Worm (Caenorhabditis elegans) whole organism, young adult: Measurements from ENCODE around the gene nhr-26.

Source experiments
- B0261.1 ChIP-seq: sonication (generic microtip); optimal IDR thresholded peaks from 2 replicates; lab custom pipeline; 2016; ENCODE audit warnings: mild to moderate bottlenecking, missing genetic modification characterization, moderate library complexity, missing compliant biosample characterization
- D2030.7 ChIP-seq: fragments of 200-800 bp; sonication (Bioruptor generic); IDR thresholded peaks from 2 replicates; pipeline ENCODE4 v1.3.6; 2022; ENCODE audit warnings: missing genetic modification reagents, missing genetic modification characterization, missing compliant biosample characterization
- F37B4.10 ChIP-seq: fragments of 200-800 bp; sonication (Bioruptor generic); IDR thresholded peaks from 2 replicates; pipeline ENCODE4 v1.3.6; 2022; ENCODE audit warnings: missing genetic modification characterization, missing compliant biosample characterization
- F39B2.1 ChIP-seq: fragments of 200-800 bp; sonication (Bioruptor generic); IDR thresholded peaks from 2 replicates; pipeline ENCODE4 v1.3.6; 2022; ENCODE audit warnings: missing genetic modification reagents, missing genetic modification characterization, missing compliant biosample characterization
- F49E8.2 ChIP-seq: sonication (generic microtip); optimal IDR thresholded peaks from 3 replicates; lab custom pipeline; 2017; ENCODE audit warnings: missing genetic modification characterization, mild to moderate bottlenecking, missing compliant biosample characterization, antibody characterized with exemption, moderate library complexity; ENCODE audit not compliant: insufficient read depth
- F52B5.7 ChIP-seq: sonication (generic microtip); optimal IDR thresholded peaks from 2 replicates; lab custom pipeline; 2016; ENCODE audit warnings: mild to moderate bottlenecking, missing genetic modification characterization, missing compliant biosample characterization
- K12H6.12 ChIP-seq: fragments of 200-800 bp; sonication (Bioruptor generic); optimal IDR thresholded peaks from 2 replicates; lab custom pipeline; 2018; ENCODE audit warnings: mild to moderate bottlenecking, missing genetic modification characterization, missing compliant biosample characterization
- T07F8.4 ChIP-seq: sonication (generic microtip); optimal IDR thresholded peaks from 2 replicates; lab custom pipeline; 2016; ENCODE audit warnings: mild to moderate bottlenecking, missing genetic modification characterization, moderate library complexity, missing compliant biosample characterization
- Y56A3A.18 ChIP-seq: fragments of 200-800 bp; sonication (Bioruptor generic); IDR thresholded peaks from 2 replicates; pipeline ENCODE4 v1.3.6; 2022; ENCODE audit warnings: missing genetic modification reagents, missing genetic modification characterization, missing compliant biosample characterization
- Y67H2A.10 ChIP-seq: fragments of 200-800 bp; sonication (Bioruptor generic); conservative IDR thresholded peaks from 2 replicates; pipeline ENCODE4 v1.3.6; 2022; ENCODE audit warnings: missing genetic modification reagents, missing genetic modification characterization, missing compliant biosample characterization
- akir-1 ChIP-seq: fragments of 200-800 bp; sonication (Bioruptor generic); optimal IDR thresholded peaks from 2 replicates; lab custom pipeline; 2018; ENCODE audit warnings: mild to moderate bottlenecking, missing genetic modification characterization, moderate library complexity, missing compliant biosample characterization
- ama-1 ChIP-seq, 3 experiments: fragments of 150-350 bp in 1 of 3; sonication (generic microtip) in 2 of 3; optimal IDR thresholded peaks; 2 replicates each; lab custom pipeline; 2014 to 2018; ENCODE audit warnings: missing biosample characterization in 2 of 3, missing genetic modification characterization in 2 of 3, missing genetic modification reagents in 2 of 3
- atf-7 ChIP-seq: sonication (generic microtip); optimal IDR thresholded peaks from 2 replicates; lab custom pipeline; 2017; ENCODE audit warnings: mild to moderate bottlenecking, missing genetic modification characterization, missing compliant biosample characterization
- bed-1 ChIP-seq: fragments of 200-800 bp; sonication (Bioruptor generic); IDR thresholded peaks from 2 replicates; pipeline ENCODE4 v1.3.6; 2022; ENCODE audit warnings: missing genetic modification reagents, missing genetic modification characterization, missing compliant biosample characterization
- cebp-1 ChIP-seq, 2 experiments: fragments of 200-800 bp in 1 of 2; sonication (Bioruptor generic) in 1 of 2; sonication (generic microtip) in 1 of 2; IDR thresholded peaks in 1 of 2; optimal IDR thresholded peaks in 1 of 2; 2 replicates each; pipeline versions ENCODE4 v1.3.6 to Lab custom; 2017 to 2022; ENCODE audit warnings: missing compliant biosample characterization in 2 of 2, missing genetic modification characterization in 2 of 2, mild to moderate bottlenecking in 1 of 2, missing genetic modification reagents in 1 of 2, moderate library complexity in 1 of 2
- ceh-100 ChIP-seq: fragments of 200-800 bp; sonication (Bioruptor generic); IDR thresholded peaks from 2 replicates; pipeline ENCODE4 v1.3.6; 2022; ENCODE audit warnings: missing genetic modification reagents, missing genetic modification characterization, missing compliant biosample characterization
- ceh-91 ChIP-seq: fragments of 200-800 bp; sonication (Bioruptor generic); IDR thresholded peaks from 2 replicates; pipeline ENCODE4 v1.3.6; 2022; ENCODE audit warnings: missing genetic modification reagents, missing genetic modification characterization, missing compliant biosample characterization
- dpl-1 ChIP-seq: fragments of 150-350 bp; optimal IDR thresholded peaks from 2 replicates; lab custom pipeline; 2014; ENCODE audit warnings: missing biosample characterization, missing genetic modification reagents, missing genetic modification characterization
- egl-44 ChIP-seq: fragments of 200-800 bp; sonication (Bioruptor generic); IDR thresholded peaks from 2 replicates; pipeline ENCODE4 v1.3.6; 2022; ENCODE audit warnings: missing genetic modification reagents, missing genetic modification characterization, missing compliant biosample characterization
- ets-4 ChIP-seq: fragments of 200-800 bp; sonication (Bioruptor generic); optimal IDR thresholded peaks from 2 replicates; lab custom pipeline; 2018; ENCODE audit warnings: mild to moderate bottlenecking, missing genetic modification characterization, missing compliant biosample characterization
- hlh-26 ChIP-seq: fragments of 200-800 bp; sonication (Bioruptor generic); conservative IDR thresholded peaks from 2 replicates; pipeline ENCODE4 v1.3.6; 2022; ENCODE audit warnings: missing genetic modification reagents, missing genetic modification characterization, missing compliant biosample characterization
- hmg-1.2 ChIP-seq: fragments of 200-800 bp; sonication (Bioruptor generic); IDR thresholded peaks from 2 replicates; pipeline ENCODE4 v1.3.6; 2022; ENCODE audit warnings: missing genetic modification reagents, missing genetic modification characterization, missing compliant biosample characterization
- hsf-1 ChIP-seq: fragments of 200-800 bp; sonication (Bioruptor generic); IDR thresholded peaks from 2 replicates; pipeline ENCODE4 v1.3.6; 2022; ENCODE audit warnings: missing genetic modification reagents, missing genetic modification characterization, missing compliant biosample characterization
- lag-1 ChIP-seq: fragments of 200-800 bp; sonication (Bioruptor generic); IDR thresholded peaks from 2 replicates; pipeline ENCODE4 v1.3.6; 2022; ENCODE audit warnings: missing genetic modification reagents, missing genetic modification characterization, missing compliant biosample characterization
- lsy-27 ChIP-seq: sonication (generic microtip); optimal IDR thresholded peaks from 2 replicates; lab custom pipeline; 2017; ENCODE audit warnings: missing genetic modification characterization, mild to moderate bottlenecking, missing compliant biosample characterization, antibody characterized with exemption, missing genotype, borderline replicate concordance; ENCODE audit not compliant: insufficient read depth
- madf-8 ChIP-seq: fragments of 200-800 bp; sonication (Bioruptor generic); conservative IDR thresholded peaks from 2 replicates; pipeline ENCODE4 v1.3.6; 2022; ENCODE audit warnings: missing genetic modification reagents, missing genetic modification characterization, missing compliant biosample characterization
- nfyb-1 ChIP-seq: fragments of 200-800 bp; sonication (Bioruptor generic); IDR thresholded peaks from 2 replicates; pipeline ENCODE4 v1.3.6; 2022; ENCODE audit warnings: missing genetic modification reagents, missing genetic modification characterization, missing compliant biosample characterization
- nhr-120 ChIP-seq: fragments of 200-800 bp; sonication (Bioruptor generic); IDR thresholded peaks from 2 replicates; pipeline ENCODE4 v1.3.6; 2022; ENCODE audit warnings: missing genetic modification characterization, missing compliant biosample characterization
- nhr-27 ChIP-seq: fragments of 200-800 bp; sonication (Bioruptor generic); optimal IDR thresholded peaks from 2 replicates; lab custom pipeline; 2018; ENCODE audit warnings: mild to moderate bottlenecking, missing genetic modification characterization, moderate library complexity, missing compliant biosample characterization
- pbrm-1 ChIP-seq: fragments of 200-800 bp; sonication (Bioruptor generic); IDR thresholded peaks from 2 replicates; pipeline ENCODE4 v1.3.6; 2022; ENCODE audit warnings: missing genetic modification reagents, missing genetic modification characterization, missing compliant biosample characterization
- rcor-1 ChIP-seq: fragments of 200-800 bp; sonication (Bioruptor generic); IDR thresholded peaks from 2 replicates; pipeline ENCODE4 v1.3.6; 2022; ENCODE audit warnings: missing genetic modification reagents, missing genetic modification characterization, missing compliant biosample characterization
- rec-8 ChIP-seq, 2 experiments: sonication (generic microtip); optimal IDR thresholded peaks; 2 replicates each; lab custom pipeline; 2016; ENCODE audit warnings: mild to moderate bottlenecking in 2 of 2, missing genetic modification characterization in 2 of 2, missing genetic modification reagents in 2 of 2, missing genotype in 2 of 2, missing biosample characterization in 1 of 2, missing compliant biosample characterization in 1 of 2, moderate library complexity in 1 of 2
- repo-1 ChIP-seq: sonication (generic microtip); optimal IDR thresholded peaks from 2 replicates; lab custom pipeline; 2017; ENCODE audit warnings: mild to moderate bottlenecking, missing genetic modification characterization, missing compliant biosample characterization
- somi-1 ChIP-seq: fragments of 200-800 bp; sonication (Bioruptor generic); optimal IDR thresholded peaks from 2 replicates; lab custom pipeline; 2018; ENCODE audit warnings: mild to moderate bottlenecking, missing genetic modification characterization, missing compliant biosample characterization
- sptf-2 ChIP-seq: fragments of 200-800 bp; sonication (Bioruptor generic); optimal IDR thresholded peaks from 2 replicates; lab custom pipeline; 2018; ENCODE audit warnings: mild to moderate bottlenecking, missing genetic modification characterization, missing compliant biosample characterization
- tlf-1 ChIP-seq: fragments of 200-800 bp; sonication (Bioruptor generic); optimal IDR thresholded peaks from 2 replicates; lab custom pipeline; 2018; ENCODE audit warnings: mild to moderate bottlenecking, missing genetic modification characterization, missing compliant biosample characterization
- zfh-2 ChIP-seq: fragments of 200-800 bp; sonication (Bioruptor generic); conservative IDR thresholded peaks from 2 replicates; pipeline ENCODE4 v1.3.6; 2022; ENCODE audit warnings: missing genetic modification reagents, missing genetic modification characterization, missing compliant biosample characterization
- zim-3 ChIP-seq: sonication (generic microtip); optimal IDR thresholded peaks from 2 replicates; lab custom pipeline; 2017; ENCODE audit warnings: mild to moderate bottlenecking, missing genetic modification characterization, moderate library complexity, missing compliant biosample characterization
- ztf-28 ChIP-seq: fragments of 200-800 bp; sonication (Bioruptor generic); IDR thresholded peaks from 2 replicates; pipeline ENCODE4 v1.3.6; 2022; ENCODE audit warnings: missing genetic modification reagents, missing genetic modification characterization, missing compliant biosample characterization

Gene nhr-26

DNA sequence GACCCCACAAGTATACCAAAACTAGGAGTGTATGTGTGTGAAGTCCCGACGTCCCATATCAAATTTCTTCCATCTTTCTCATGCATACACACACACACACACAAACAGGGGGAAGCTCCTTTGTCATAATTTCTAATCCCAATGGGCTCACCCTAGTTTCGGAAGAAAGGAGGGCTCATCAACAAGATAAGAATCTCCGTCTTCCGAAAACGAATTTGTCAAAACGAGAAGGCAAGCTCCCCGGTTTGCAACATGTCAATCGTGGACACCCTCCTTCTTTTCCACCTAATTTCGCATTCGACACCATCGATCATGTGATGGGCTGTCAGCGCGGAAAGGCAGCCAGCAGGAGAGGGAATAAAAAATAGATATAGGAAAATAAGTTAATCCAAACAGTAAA, 9.9 kb downstream of the nhr-26 start (continued):
- no peak for TF ChIP-seq sptf-2 (GFP tag; lab: Kevin White, UChicago)
- peak; percentile 37; the same call in 1 of the 2 replicates for TF ChIP-seq nfyb-1 (GFP tag; lab: Robert Waterston, UW)
- TF ChIP-seq ama-1 (optimal IDR thresholded peaks at IDR 0.05; lab: Kevin White, UChicago) = no peak
- no peak for TF ChIP-seq ama-1 (GFP tag; optimal IDR thresholded peaks at IDR 0.05; lab: Kevin White, UChicago)
- TF ChIP-seq F37B4.10 (GFP tag; lab: Robert Waterston, UW) = no peak
- TF ChIP-seq hsf-1 = no peak
- TF ChIP-seq hlh-26 (GFP tag; lab: Robert Waterston, UW) = no peak
- TF ChIP-seq nhr-120 (GFP tag; lab: Robert Waterston, UW) = no peak
- TF ChIP-seq F49E8.2 = no peak
- TF ChIP-seq rcor-1 (GFP tag; lab: Robert Waterston, UW) = no peak
- no peak for TF ChIP-seq somi-1 (GFP tag; lab: Kevin White, UChicago)
- no peak for TF ChIP-seq pbrm-1 (GFP tag; lab: Robert Waterston, UW)
- no peak for TF ChIP-seq K12H6.12 (tag; lab: Kevin White, UChicago)

DNA sequence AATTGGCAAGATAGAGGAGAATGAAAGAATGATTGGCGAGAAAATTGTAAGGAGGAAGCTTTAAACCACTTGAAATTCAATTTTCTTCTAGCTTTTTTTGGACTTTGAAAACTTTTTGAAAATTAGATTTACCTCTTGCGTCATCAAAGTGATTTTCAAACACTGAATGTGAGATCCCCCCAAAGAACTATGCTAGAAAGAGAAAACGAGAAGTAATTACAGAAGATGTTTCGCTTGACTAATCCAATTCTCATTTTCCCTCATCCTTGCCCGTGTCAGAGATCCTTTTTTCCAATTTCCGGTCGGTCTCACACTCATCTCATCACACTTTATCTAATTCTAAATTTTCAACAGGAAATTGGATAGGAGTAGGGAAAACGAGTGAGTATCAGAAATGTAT, 10.4 kb downstream of the nhr-26 start:
- no peak for TF ChIP-seq repo-1 (tag; lab: Kevin White, UChicago)
- TF ChIP-seq rec-8 (tag; optimal IDR thresholded peaks at IDR 0.05; lab: Kevin White, UChicago) = no peak
- TF ChIP-seq lag-1 (GFP tag; lab: Robert Waterston, UW) = no peak
- no peak for TF ChIP-seq cebp-1 (GFP tag; IDR thresholded peaks at IDR 0.05; lab: Robert Waterston, UW)
- TF ChIP-seq cebp-1 (tag; optimal IDR thresholded peaks at IDR 0.05; lab: Kevin White, UChicago) = no peak
- TF ChIP-seq lsy-27 (tag; lab: Kevin White, UChicago) = no peak
- no peak for TF ChIP-seq nhr-27 (tag; lab: Kevin White, UChicago)
- TF ChIP-seq nhr-120 (GFP tag; lab: Robert Waterston, UW) = no peak
- TF ChIP-seq sptf-2 (GFP tag; lab: Kevin White, UChicago) = no peak
- no peak for TF ChIP-seq D2030.7

DNA sequence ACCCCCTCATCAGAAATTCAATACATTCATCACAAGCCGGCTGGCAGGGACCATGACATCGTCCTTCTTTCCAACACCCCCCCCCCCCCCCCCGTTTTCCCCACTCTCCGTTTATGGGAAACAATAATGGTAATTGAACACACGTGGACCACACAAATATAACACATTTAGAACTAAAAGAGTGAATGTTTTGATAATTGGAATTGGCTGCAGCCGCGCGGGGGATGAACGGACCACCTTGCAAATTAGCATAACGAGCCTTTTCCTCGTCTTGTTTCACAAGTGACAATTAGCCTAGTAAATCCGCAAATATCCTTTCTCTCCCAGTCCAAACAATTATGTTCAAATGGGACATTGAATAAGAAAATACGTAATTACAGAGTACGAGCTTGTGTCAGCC, 11.6 kb downstream of the nhr-26 start:
- 0 out of 2 replicates have a peak, but pooled peaks have one; percentile 10 for TF ChIP-seq zfh-2 (GFP tag; lab: Robert Waterston, UW)
- TF ChIP-seq dpl-1 = no peak

DNA sequence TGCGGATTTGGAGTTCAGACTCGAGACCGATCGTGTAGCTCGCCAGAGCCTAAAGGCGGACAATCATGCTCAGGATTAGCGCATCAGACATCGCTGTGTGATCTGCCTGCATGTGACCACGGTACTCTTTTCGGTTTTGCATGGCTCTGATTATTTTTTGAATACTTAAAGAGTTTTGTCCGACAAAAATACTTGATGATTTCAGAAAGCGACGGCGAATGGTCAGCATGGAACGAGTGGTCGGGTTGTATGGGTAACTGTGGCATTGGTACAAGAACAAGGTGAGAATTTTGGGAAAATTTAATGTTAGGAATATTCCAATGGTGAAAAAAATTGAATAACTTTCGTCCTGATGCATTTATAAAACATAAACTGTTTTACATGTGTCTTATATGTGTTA, 12.8 kb downstream of the nhr-26 start:
- TF ChIP-seq ets-4 (GFP tag; lab: Kevin White, UChicago) = no peak
- TF ChIP-seq egl-44 (GFP tag; lab: Robert Waterston, UW) = no peak
- no peak for TF ChIP-seq atf-7
- TF ChIP-seq akir-1 = no peak
- TF ChIP-seq zim-3 (tag; lab: Kevin White, UChicago) = no peak
- no peak for TF ChIP-seq F39B2.1 (GFP tag; lab: Robert Waterston, UW)
- no peak for TF ChIP-seq ceh-91 (GFP tag; lab: Robert Waterston, UW)
- TF ChIP-seq madf-8 (GFP tag; lab: Robert Waterston, UW) = no peak
- no peak for TF ChIP-seq tlf-1 (GFP tag; lab: Kevin White, UChicago)

DNA sequence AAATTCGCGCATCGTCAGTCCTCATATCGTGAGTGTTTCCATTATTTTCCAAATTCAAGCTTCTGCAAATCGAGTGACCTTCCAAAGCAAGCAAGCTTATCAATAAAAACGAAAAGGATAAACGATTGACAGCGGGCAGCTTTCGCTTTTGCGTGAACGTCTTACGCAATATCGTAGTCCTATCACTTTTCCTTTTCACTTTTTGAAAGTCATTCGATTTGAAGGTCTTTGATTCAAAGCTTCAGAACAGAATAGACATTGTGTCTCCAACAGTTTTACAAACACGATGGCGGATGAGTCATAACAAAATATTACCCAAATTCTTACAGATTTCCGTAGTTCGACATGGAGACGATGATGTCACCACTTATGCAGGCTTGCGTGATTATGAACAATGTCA, 20.7 kb downstream of the nhr-26 start:
- no peak for TF ChIP-seq ceh-100 (GFP tag; lab: Robert Waterston, UW)
- no peak for TF ChIP-seq nhr-27 (tag; lab: Kevin White, UChicago)
- TF ChIP-seq ztf-28 = no peak
- no peak for TF ChIP-seq T07F8.4 (tag; lab: Kevin White, UChicago)
- TF ChIP-seq zim-3 (tag; lab: Kevin White, UChicago) = no peak
- no peak for TF ChIP-seq bed-1 (GFP tag; lab: Robert Waterston, UW)
- no peak for TF ChIP-seq rec-8 (tag; optimal IDR thresholded peaks at IDR 0.05; lab: Kevin White, UChicago)
- TF ChIP-seq B0261.1 = no peak
- no peak for TF ChIP-seq F52B5.7
- TF ChIP-seq Y56A3A.18 = no peak
- TF ChIP-seq lsy-27 (tag; lab: Kevin White, UChicago) = no peak
- no peak for TF ChIP-seq Y67H2A.10 (GFP tag; lab: Robert Waterston, UW)
- no peak for TF ChIP-seq tlf-1 (GFP tag; lab: Kevin White, UChicago)
- TF ChIP-seq hmg-1.2 (GFP tag; lab: Robert Waterston, UW) = no peak
